Fruit fly (Drosophila melanogaster) whole organism, embryonic: ENCODE results near the gene CG1463.

Experiments used
- ATbp ChIP-seq: fragments of 200-800 bp; sonication (Bioruptor generic); optimal IDR thresholded peaks from 2 replicates; lab custom pipeline; 2017; ENCODE audit warnings: missing biosample characterization, mild to moderate bottlenecking, missing genetic modification characterization, missing genetic modification reagents
- Ada2b ChIP-seq: fragments of 200-800 bp; sonication (Bioruptor generic); IDR thresholded peaks from 2 replicates; pipeline ENCODE4 v1.3.6; 2022; ENCODE audit warnings: missing biosample characterization, missing genetic modification characterization
- Atf-2 ChIP-seq: fragments of 200-800 bp; sonication (Bioruptor generic); optimal IDR thresholded peaks from 2 replicates; lab custom pipeline; 2016; ENCODE audit warnings: missing biosample characterization, missing genetic modification characterization
- BtbVII ChIP-seq: fragments of 200-800 bp; sonication (Bioruptor generic); optimal IDR thresholded peaks from 3 replicates; lab custom pipeline; 2017; ENCODE audit warnings: missing biosample characterization, mild to moderate bottlenecking, missing genetic modification characterization
- Bteb2 ChIP-seq: fragments of 200-800 bp; sonication (Bioruptor generic); optimal IDR thresholded peaks from 2 replicates; lab custom pipeline; 2016; ENCODE audit warnings: missing biosample characterization, missing genetic modification characterization
- CG10431 ChIP-seq: fragments of 200-800 bp; sonication (Bioruptor generic); optimal IDR thresholded peaks from 3 replicates; lab custom pipeline; 2018; ENCODE audit warnings: missing biosample characterization, mild to moderate bottlenecking, missing genetic modification characterization
- CG10979 ChIP-seq: fragments of 200-800 bp; sonication (Bioruptor generic); optimal IDR thresholded peaks from 2 replicates; lab custom pipeline; 2018; ENCODE audit warnings: missing biosample characterization, mild to moderate bottlenecking, missing genetic modification characterization, moderate library complexity
- CG13296 ChIP-seq: fragments of 200-800 bp; sonication (Bioruptor generic); optimal IDR thresholded peaks from 3 replicates; lab custom pipeline; 2018; ENCODE audit warnings: missing biosample characterization, mild to moderate bottlenecking, missing genetic modification characterization
- CG13894 ChIP-seq: fragments of 200-800 bp; sonication (Bioruptor generic); optimal IDR thresholded peaks from 3 replicates; lab custom pipeline; 2018; ENCODE audit warnings: missing biosample characterization, mild to moderate bottlenecking, missing genetic modification characterization, moderate library complexity
- CG17568 ChIP-seq: fragments of 200-800 bp; sonication (Bioruptor generic); optimal IDR thresholded peaks from 2 replicates; lab custom pipeline; 2018; ENCODE audit warnings: missing biosample characterization, mild to moderate bottlenecking, missing genetic modification characterization, moderate library complexity
- CG2116 ChIP-seq: fragments of 200-800 bp; sonication (Bioruptor generic); optimal IDR thresholded peaks from 3 replicates; lab custom pipeline; 2018; ENCODE audit warnings: missing biosample characterization, mild to moderate bottlenecking, missing genetic modification characterization
- CG4360 ChIP-seq: fragments of 200-800 bp; sonication (Bioruptor generic); IDR thresholded peaks from 2 replicates; pipeline ENCODE4 v1.3.6; 2022; ENCODE audit warnings: missing biosample characterization, missing genetic modification characterization
- CG4707 ChIP-seq: fragments of 200-800 bp; sonication (Bioruptor generic); optimal IDR thresholded peaks from 2 replicates; lab custom pipeline; 2018; ENCODE audit warnings: missing biosample characterization, mild to moderate bottlenecking, missing genetic modification characterization, moderate library complexity
- CG5245 ChIP-seq: fragments of 200-800 bp; sonication (Bioruptor generic); optimal IDR thresholded peaks from 3 replicates; lab custom pipeline; 2016; ENCODE audit warnings: missing biosample characterization, missing genetic modification characterization
- CG6175 ChIP-seq: fragments of 200-800 bp; sonication (Bioruptor generic); IDR thresholded peaks from 3 replicates; pipeline ENCODE4 v1.3.6; 2022; ENCODE audit warnings: missing biosample characterization, missing genetic modification characterization
- CG6683 ChIP-seq: fragments of 200-800 bp; sonication (Bioruptor generic); optimal IDR thresholded peaks from 2 replicates; lab custom pipeline; 2017; ENCODE audit warnings: missing biosample characterization, mild to moderate bottlenecking, missing genetic modification characterization, missing genetic modification reagents
- CG7271 ChIP-seq: fragments of 200-800 bp; sonication (Bioruptor generic); optimal IDR thresholded peaks from 2 replicates; lab custom pipeline; 2018; ENCODE audit warnings: missing biosample characterization, mild to moderate bottlenecking, missing genetic modification characterization, moderate library complexity
- CG8765 ChIP-seq: fragments of 200-800 bp; sonication (Bioruptor generic); IDR thresholded peaks from 2 replicates; pipeline ENCODE4 v1.3.6; 2022; ENCODE audit warnings: missing biosample characterization, missing genetic modification characterization
- CG9817 ChIP-seq: fragments of 200-800 bp; sonication (Bioruptor generic); optimal IDR thresholded peaks from 2 replicates; lab custom pipeline; 2018; ENCODE audit warnings: missing biosample characterization, mild to moderate bottlenecking, missing genetic modification characterization, moderate library complexity
- Dbx ChIP-seq: fragments of 200-800 bp; sonication (Bioruptor generic); IDR thresholded peaks from 3 replicates; pipeline ENCODE4 v1.3.6; 2022; ENCODE audit warnings: missing biosample characterization, missing genetic modification characterization
- Dip2 ChIP-seq: fragments of 200-800 bp; sonication (Bioruptor generic); IDR thresholded peaks from 2 replicates; pipeline ENCODE4 v1.3.6; 2022; ENCODE audit warnings: missing biosample characterization, missing genetic modification characterization
- Dip3 ChIP-seq: fragments of 200-800 bp; sonication (Bioruptor generic); optimal IDR thresholded peaks from 3 replicates; lab custom pipeline; 2016; ENCODE audit warnings: missing biosample characterization, missing genetic modification characterization
- Dref ChIP-seq: fragments of 200-800 bp; sonication (Bioruptor generic); IDR thresholded peaks from 2 replicates; pipeline ENCODE4 v1.3.6; 2022; ENCODE audit warnings: missing biosample characterization, missing genetic modification characterization
- Max ChIP-seq: fragments of 200-800 bp; sonication (Bioruptor generic); optimal IDR thresholded peaks from 2 replicates; lab custom pipeline; 2016; ENCODE audit warnings: missing biosample characterization, mild to moderate bottlenecking, missing genetic modification characterization
- Meics ChIP-seq: fragments of 200-800 bp; sonication (Bioruptor generic); optimal IDR thresholded peaks from 2 replicates; lab custom pipeline; 2017; ENCODE audit warnings: missing biosample characterization, mild to moderate bottlenecking, missing genetic modification characterization
- Tbp ChIP-seq: fragments of >200 bp; optimal IDR thresholded peaks from 2 replicates; lab custom pipeline; 2018; ENCODE audit warnings: missing biosample characterization, missing genetic modification characterization
- ap ChIP-seq: fragments of 200-800 bp; sonication (Bioruptor generic); IDR thresholded peaks from 2 replicates; pipeline ENCODE4 v1.3.6; 2022; ENCODE audit warnings: missing biosample characterization, missing genetic modification characterization
- cato ChIP-seq: fragments of 200-800 bp; sonication (Bioruptor generic); optimal IDR thresholded peaks from 2 replicates; lab custom pipeline; 2016; ENCODE audit warnings: missing biosample characterization, missing genetic modification characterization, borderline replicate concordance
- crp ChIP-seq, 2 experiments: fragments of 200-800 bp; sonication (Bioruptor generic); optimal IDR thresholded peaks; 2 replicates in 1 of 2; 3 replicates in 1 of 2; lab custom pipeline; 2017; ENCODE audit warnings: missing biosample characterization in 2 of 2, missing genetic modification characterization in 2 of 2, mild to moderate bottlenecking in 1 of 2, moderate library complexity in 1 of 2
- da ChIP-seq: fragments of 200-800 bp; sonication (Bioruptor generic); optimal IDR thresholded peaks from 2 replicates; lab custom pipeline; 2016; ENCODE audit warnings: missing biosample characterization, missing genetic modification characterization
- disco-r ChIP-seq: fragments of 200-800 bp; sonication (Bioruptor generic); optimal IDR thresholded peaks from 2 replicates; lab custom pipeline; 2016; ENCODE audit warnings: missing biosample characterization, missing genetic modification characterization
- dmrt99B ChIP-seq: fragments of 200-800 bp; sonication (Bioruptor generic); optimal IDR thresholded peaks from 2 replicates; lab custom pipeline; 2018; ENCODE audit warnings: missing biosample characterization, mild to moderate bottlenecking, missing genetic modification characterization, moderate library complexity
- lov ChIP-seq, 2 experiments: fragments of 200-800 bp in 1 of 2; fragments of >200 bp in 1 of 2; sonication (Bioruptor generic) in 1 of 2; IDR thresholded peaks in 1 of 2; optimal IDR thresholded peaks in 1 of 2; 2 replicates in 1 of 2; 3 replicates in 1 of 2; pipeline versions ENCODE4 v1.3.6 to Lab custom; 2017 to 2022; ENCODE audit warnings: missing biosample characterization in 1 of 2, missing genetic modification characterization in 1 of 2
- mam ChIP-seq: fragments of 200-800 bp; sonication (Bioruptor generic); optimal IDR thresholded peaks from 3 replicates; lab custom pipeline; 2016; ENCODE audit warnings: missing biosample characterization, missing genetic modification characterization
- otp ChIP-seq: fragments of 200-800 bp; sonication (Bioruptor generic); IDR thresholded peaks from 3 replicates; pipeline ENCODE4, ENCODE4 v1.3.6; 2022; ENCODE audit warnings: missing biosample characterization, missing genetic modification characterization
- peb ChIP-seq: fragments of 200-800 bp; sonication (Bioruptor generic); IDR thresholded peaks from 2 replicates; pipeline ENCODE4 v1.3.6; 2022; ENCODE audit warnings: missing biosample characterization, missing genetic modification characterization
- pfk ChIP-seq: fragments of 200-800 bp; sonication (Bioruptor generic); optimal IDR thresholded peaks from 2 replicates; lab custom pipeline; 2018; ENCODE audit warnings: missing biosample characterization, mild to moderate bottlenecking, missing genetic modification characterization, moderate library complexity
- pzg ChIP-seq: fragments of 200-800 bp; sonication (Bioruptor generic); optimal IDR thresholded peaks from 3 replicates; lab custom pipeline; 2018; ENCODE audit warnings: missing biosample characterization, mild to moderate bottlenecking, missing genetic modification characterization, moderate library complexity
- ranshi ChIP-seq: fragments of 200-800 bp; sonication (Bioruptor generic); IDR thresholded peaks from 2 replicates; pipeline ENCODE4 v1.3.6; 2022; ENCODE audit warnings: missing biosample characterization, missing genetic modification characterization
- sc ChIP-seq, 3 experiments: fragments of >200 bp in 2 of 3; fragments of 200-800 bp in 1 of 3; sonication (Bioruptor generic) in 1 of 3; optimal IDR thresholded peaks; 2 replicates in 2 of 3; 3 replicates in 1 of 3; lab custom pipeline; 2017; ENCODE audit warnings: mild to moderate bottlenecking in 1 of 3, missing biosample characterization in 1 of 3, missing genetic modification characterization in 1 of 3, missing genetic modification reagents in 1 of 3
- scrt ChIP-seq: fragments of 200-800 bp; sonication (Bioruptor generic); optimal IDR thresholded peaks from 2 replicates; lab custom pipeline; 2018; ENCODE audit warnings: missing biosample characterization, mild to moderate bottlenecking, missing genetic modification characterization, moderate library complexity
- slp2 ChIP-seq: fragments of 200-800 bp; sonication (Bioruptor generic); optimal IDR thresholded peaks from 2 replicates; lab custom pipeline; 2016; ENCODE audit warnings: missing biosample characterization, missing genetic modification characterization
- so ChIP-seq: fragments of 200-800 bp; sonication (Bioruptor generic); IDR thresholded peaks from 3 replicates; pipeline ENCODE4 v1.3.6; 2022; ENCODE audit warnings: missing biosample characterization, missing genetic modification characterization
- sob ChIP-seq: fragments of 200-800 bp; sonication (Bioruptor generic); IDR thresholded peaks from 2 replicates; pipeline ENCODE4 v1.3.6; 2022; ENCODE audit warnings: missing biosample characterization, missing genetic modification characterization
- ttk ChIP-seq: fragments of 200-800 bp; sonication (Bioruptor generic); IDR thresholded peaks from 2 replicates; pipeline ENCODE4 v2.1.2; 2022; ENCODE audit warnings: missing biosample characterization, missing genetic modification characterization
- vnd ChIP-seq: fragments of 200-800 bp; sonication (Bioruptor generic); IDR thresholded peaks from 3 replicates; pipeline ENCODE4 v1.3.6; 2022; ENCODE audit warnings: missing biosample characterization, missing genetic modification characterization; ENCODE audit not compliant: partially characterized antibody
- wek ChIP-seq: fragments of 200-800 bp; sonication (Bioruptor generic); optimal IDR thresholded peaks from 3 replicates; lab custom pipeline; 2018; ENCODE audit warnings: missing biosample characterization, mild to moderate bottlenecking, missing genetic modification characterization, moderate library complexity

The CG1463 gene

dm6 chrX:12568292-12568923 lies 43.1 kb downstream of the CG1463 start, which contains the start of gene hwt (continued):
- TF ChIP-seq ATbp (GFP tag; lab: Kevin White, UChicago) (no peak), Tbp (no peak), CG10979 (tag; lab: Kevin White, UChicago) (peak; percentile 87), cato (GFP tag; lab: Kevin White, UChicago) (no peak), mam (no peak), Dip2 (peak; percentile 85)

- TF ChIP-seq pzg (GFP tag; lab: Kevin White, UChicago) (no peak), CG4360 (GFP tag; lab: Robert Waterston, UW) (no peak), ranshi (peak; percentile 80), CG6683 (GFP tag; lab: Kevin White, UChicago) (peak; percentile 83), dmrt99B (tag; lab: Kevin White, UChicago) (peak; percentile 88), CG2116 (peak; percentile 15), Atf-2 (GFP tag; lab: Kevin White, UChicago) (no peak), peb (GFP tag; lab: Robert Waterston, UW) (peak; percentile 39; the same call in 1 of the 2 replicates), CG9817 (tag; lab: Kevin White, UChicago) (peak; percentile 82), da (GFP tag; lab: Kevin White, UChicago) (no peak), Dref (no peak), lov (optimal IDR thresholded peaks at IDR 0.05; lab: Kevin White, UChicago) (no peak), lov (GFP tag; IDR thresholded peaks at IDR 0.05; lab: Robert Waterston, UW) (no peak), CG13296 (peak; percentile 91), ttk (GFP tag; lab: Robert Waterston, UW) (peak; percentile 70; the same call in 1 of the 2 replicates), otp (GFP tag; lab: Robert Waterston, UW) (peak; percentile 22; the same call in 1 of the 3 replicates), CG17568 (GFP tag; lab: Kevin White, UChicago) (peak; percentile 55), scrt (GFP tag; lab: Kevin White, UChicago) (peak; percentile 84), disco-r (GFP tag; lab: Kevin White, UChicago) (no peak), Max (GFP tag; lab: Kevin White, UChicago) (peak; percentile 48), CG7271 (no peak), BtbVII (GFP tag; lab: Kevin White, UChicago) (peak; percentile 86), CG4707 (GFP tag; lab: Kevin White, UChicago) (peak; percentile 64), CG8765 (GFP tag; lab: Robert Waterston, UW) (0 out of 2 replicates have a peak, but pooled peaks have one; percentile 13), wek (no peak), Meics (peak; percentile 88), Dbx (GFP tag; lab: Robert Waterston, UW) (peak; percentile 86), sc (optimal IDR thresholded peaks at IDR 0.05; lab: Kevin White, UChicago) (no peak), sc (GFP tag; optimal IDR thresholded peaks at IDR 0.05; lab: Kevin White, UChicago) (no peak), Bteb2 (GFP tag; lab: Kevin White, UChicago) (no peak), Dip3 (GFP tag; lab: Kevin White, UChicago) (no peak), ap (GFP tag; lab: Robert Waterston, UW) (peak; percentile 34; the same call in 1 of the 2 replicates), crp (GFP tag; optimal IDR thresholded peaks at IDR 0.05; lab: Kevin White, UChicago) (no peak), CG13894 (tag; lab: Kevin White, UChicago) (peak; percentile 96), slp2 (GFP tag; lab: Kevin White, UChicago) (no peak), so (peak; percentile 71; the same call in 1 of the 3 replicates), CG10431 (GFP tag; lab: Kevin White, UChicago) (no peak), CG5245 (GFP tag; lab: Kevin White, UChicago) (no peak), ATbp (GFP tag; lab: Kevin White, UChicago) (peak; percentile 72), sob (GFP tag; lab: Robert Waterston, UW) (peak; percentile 86), Ada2b (GFP tag; lab: Robert Waterston, UW) (peak; percentile 82), vnd (GFP tag; lab: Robert Waterston, UW) (no peak), CG6175 (GFP tag; lab: Robert Waterston, UW) (0 out of 3 replicates have a peak, but pooled peaks have one; percentile 19), pfk (GFP tag; lab: Kevin White, UChicago) (peak; percentile 24)
Measured at dm6 chrX:12567663-12568062, 43.8 kb downstream of the CG1463 start.
